Fruit fly (Drosophila melanogaster) whole organism, embryonic: ENCODE data around the gene TwdlR.
A peak's percentile ranks its signal among the peaks of the same experiment; 100 is the strongest.

Experiments used
- Adf1 ChIP-seq: fragments of 200-800 bp; sonication (Bioruptor generic); IDR thresholded peaks from 2 replicates; pipeline ENCODE4 v1.3.6; 2022; ENCODE audit warnings: missing biosample characterization, missing genetic modification characterization
- B-H2 ChIP-seq: fragments of 200-800 bp; sonication (Bioruptor generic); optimal IDR thresholded peaks from 2 replicates; lab custom pipeline; 2018; ENCODE audit warnings: missing biosample characterization, mild to moderate bottlenecking, missing genetic modification characterization
- CG10267 ChIP-seq: fragments of 200-800 bp; sonication (Bioruptor generic); optimal IDR thresholded peaks from 2 replicates; lab custom pipeline; 2018; ENCODE audit warnings: missing biosample characterization, mild to moderate bottlenecking, missing genetic modification characterization, moderate library complexity
- CG12071 ChIP-seq: fragments of 200-800 bp; sonication (Bioruptor generic); optimal IDR thresholded peaks from 3 replicates; lab custom pipeline; 2018; ENCODE audit warnings: missing biosample characterization, mild to moderate bottlenecking, missing genetic modification characterization
- CG12769 ChIP-seq: fragments of 200-800 bp; sonication (Bioruptor generic); optimal IDR thresholded peaks from 2 replicates; lab custom pipeline; 2019; ENCODE audit warnings: missing biosample characterization, mild to moderate bottlenecking, missing genetic modification characterization, moderate library complexity
- CG12942 ChIP-seq: fragments of 200-800 bp; sonication (Bioruptor generic); optimal IDR thresholded peaks from 3 replicates; lab custom pipeline; 2016; ENCODE audit warnings: missing biosample characterization, missing genetic modification characterization
- CG14860 ChIP-seq: fragments of 200-800 bp; sonication (Bioruptor generic); IDR thresholded peaks from 3 replicates; pipeline ENCODE4 v1.3.6; 2022; ENCODE audit warnings: missing biosample characterization, missing genetic modification characterization; ENCODE audit not compliant: partially characterized antibody
- CG15011 ChIP-seq: fragments of 200-800 bp; sonication (Bioruptor generic); optimal IDR thresholded peaks from 3 replicates; lab custom pipeline; 2018; ENCODE audit warnings: missing biosample characterization, mild to moderate bottlenecking, missing genetic modification characterization
- CG17328 ChIP-seq: fragments of 200-800 bp; sonication (Bioruptor generic); IDR thresholded peaks from 2 replicates; pipeline ENCODE4 v1.3.6; 2022; ENCODE audit warnings: missing biosample characterization, missing genetic modification characterization
- CG17361 ChIP-seq: fragments of 200-800 bp; sonication (Bioruptor generic); IDR thresholded peaks from 3 replicates; pipeline ENCODE4 v1.3.6; 2022; ENCODE audit warnings: missing biosample characterization, missing genetic modification characterization
- CG17802 ChIP-seq: fragments of 200-800 bp; sonication (Bioruptor generic); optimal IDR thresholded peaks from 2 replicates; lab custom pipeline; 2018; ENCODE audit warnings: missing biosample characterization, mild to moderate bottlenecking, missing genetic modification characterization, moderate library complexity
- CG31388 ChIP-seq: fragments of 200-800 bp; sonication (Bioruptor generic); optimal IDR thresholded peaks from 2 replicates; lab custom pipeline; 2016; ENCODE audit warnings: missing biosample characterization, missing genetic modification characterization
- CG3847 ChIP-seq: fragments of 200-800 bp; sonication (Bioruptor generic); IDR thresholded peaks from 2 replicates; pipeline ENCODE4 v1.3.6; 2022; ENCODE audit warnings: missing biosample characterization, missing genetic modification characterization
- CG42726 ChIP-seq: fragments of 200-800 bp; sonication (Bioruptor generic); IDR thresholded peaks from 2 replicates; pipeline ENCODE4 v1.3.6; 2022; ENCODE audit warnings: missing biosample characterization, missing genetic modification characterization; ENCODE audit not compliant: partially characterized antibody
- CG6683 ChIP-seq: fragments of 200-800 bp; sonication (Bioruptor generic); optimal IDR thresholded peaks from 2 replicates; lab custom pipeline; 2017; ENCODE audit warnings: missing biosample characterization, mild to moderate bottlenecking, missing genetic modification characterization, missing genetic modification reagents
- CG6689 ChIP-seq: fragments of 200-800 bp; sonication (Bioruptor generic); IDR thresholded peaks from 2 replicates; pipeline ENCODE4 v1.3.6; 2022; ENCODE audit warnings: missing biosample characterization, missing genetic modification characterization
- CG6791 ChIP-seq: fragments of 200-800 bp; sonication (Bioruptor generic); IDR thresholded peaks from 3 replicates; pipeline ENCODE4 v1.3.6; 2022; ENCODE audit warnings: missing biosample characterization, missing genetic modification characterization; ENCODE audit not compliant: partially characterized antibody
- CG7357 ChIP-seq: fragments of 200-800 bp; sonication (Bioruptor generic); IDR thresholded peaks from 3 replicates; pipeline ENCODE4 v1.3.6; 2022; ENCODE audit warnings: missing biosample characterization, missing genetic modification characterization
- CG7839 ChIP-seq: fragments of 200-800 bp; sonication (Bioruptor generic); optimal IDR thresholded peaks from 3 replicates; lab custom pipeline; 2018; ENCODE audit warnings: missing biosample characterization, mild to moderate bottlenecking, missing genetic modification characterization, moderate library complexity
- CG7928 ChIP-seq: fragments of 200-800 bp; sonication (Bioruptor generic); optimal IDR thresholded peaks from 2 replicates; lab custom pipeline; 2017; ENCODE audit warnings: missing biosample characterization, mild to moderate bottlenecking, missing genetic modification characterization
- CG8359 ChIP-seq: fragments of 200-800 bp; sonication (Bioruptor generic); optimal IDR thresholded peaks from 2 replicates; lab custom pipeline; 2017; ENCODE audit warnings: missing biosample characterization, mild to moderate bottlenecking, missing genetic modification characterization, borderline replicate concordance
- CG9727 ChIP-seq: fragments of 200-800 bp; sonication (Bioruptor generic); optimal IDR thresholded peaks from 3 replicates; lab custom pipeline; 2017; ENCODE audit warnings: missing biosample characterization, mild to moderate bottlenecking, missing genetic modification characterization
- CG9817 ChIP-seq: fragments of 200-800 bp; sonication (Bioruptor generic); optimal IDR thresholded peaks from 2 replicates; lab custom pipeline; 2018; ENCODE audit warnings: missing biosample characterization, mild to moderate bottlenecking, missing genetic modification characterization, moderate library complexity
- Camta ChIP-seq: fragments of 200-800 bp; sonication (Bioruptor generic); optimal IDR thresholded peaks from 2 replicates; lab custom pipeline; 2016; ENCODE audit warnings: missing biosample characterization, missing genetic modification characterization
- CkIIα-i1 ChIP-seq: fragments of 200-800 bp; sonication (Bioruptor generic); IDR thresholded peaks from 2 replicates; pipeline ENCODE4 v1.3.6; 2022; ENCODE audit warnings: missing biosample characterization, missing genetic modification characterization
- Drgx ChIP-seq: fragments of 200-800 bp; sonication (Bioruptor generic); IDR thresholded peaks from 2 replicates; pipeline ENCODE4 v1.3.6; 2022; ENCODE audit warnings: missing biosample characterization, missing genetic modification characterization
- HLH54F ChIP-seq: fragments of 200-800 bp; sonication (Bioruptor generic); optimal IDR thresholded peaks from 3 replicates; lab custom pipeline; 2016; ENCODE audit warnings: missing biosample characterization, missing genetic modification characterization
- HLHmδ ChIP-seq: fragments of 200-800 bp; sonication (Bioruptor generic); optimal IDR thresholded peaks from 2 replicates; lab custom pipeline; 2018; ENCODE audit warnings: missing biosample characterization, mild to moderate bottlenecking, missing genetic modification characterization, moderate library complexity
- Hmx ChIP-seq: fragments of 200-800 bp; sonication (Bioruptor generic); optimal IDR thresholded peaks from 2 replicates; lab custom pipeline; 2016; ENCODE audit warnings: missing biosample characterization, missing genetic modification characterization
- Hr39 ChIP-seq: fragments of >200 bp; optimal IDR thresholded peaks from 2 replicates; lab custom pipeline; 2017
- Mrtf ChIP-seq: fragments of 200-800 bp; sonication (Bioruptor generic); IDR thresholded peaks from 3 replicates; pipeline ENCODE4 v1.3.6; 2022; ENCODE audit warnings: missing biosample characterization, missing genetic modification characterization
- Sin3A ChIP-seq: fragments of >200 bp; optimal IDR thresholded peaks from 2 replicates; lab custom pipeline; 2018
- Spps ChIP-seq: fragments of 200-800 bp; sonication (Bioruptor generic); optimal IDR thresholded peaks from 2 replicates; lab custom pipeline; 2018; ENCODE audit warnings: missing biosample characterization, mild to moderate bottlenecking, missing genetic modification characterization
- Taf1 ChIP-seq: fragments of 200-800 bp; sonication (Bioruptor generic); IDR thresholded peaks from 2 replicates; pipeline ENCODE4 v1.3.6; 2022; ENCODE audit warnings: missing biosample characterization, missing genetic modification characterization
- Xrp1 ChIP-seq: fragments of 200-800 bp; sonication (Bioruptor generic); IDR thresholded peaks from 2 replicates; pipeline ENCODE4 v1.3.6; 2022; ENCODE audit warnings: missing biosample characterization, missing genetic modification characterization
- al ChIP-seq: fragments of 200-800 bp; sonication (Bioruptor generic); IDR thresholded peaks from 2 replicates; pipeline ENCODE4 v1.3.6; 2022; ENCODE audit warnings: missing biosample characterization, missing genetic modification characterization
- az2 ChIP-seq: fragments of 200-800 bp; sonication (Bioruptor generic); optimal IDR thresholded peaks from 3 replicates; lab custom pipeline; 2016; ENCODE audit warnings: missing biosample characterization, missing genetic modification characterization
- chif ChIP-seq, 2 experiments: fragments of 200-800 bp; sonication (Bioruptor generic); optimal IDR thresholded peaks; 3 replicates each; lab custom pipeline; 2016; ENCODE audit warnings: missing biosample characterization in 2 of 2, missing genetic modification characterization in 2 of 2
- dimm ChIP-seq: fragments of 200-800 bp; sonication (Bioruptor generic); IDR thresholded peaks from 2 replicates; pipeline ENCODE4 v1.3.6; 2022; ENCODE audit warnings: missing biosample characterization, missing genetic modification characterization
- ewg ChIP-seq: fragments of 200-800 bp; sonication (Bioruptor generic); optimal IDR thresholded peaks from 3 replicates; lab custom pipeline; 2017; ENCODE audit warnings: mild to moderate bottlenecking, missing biosample characterization, missing genetic modification reagents, missing genetic modification characterization
- insv ChIP-seq, 2 experiments: fragments of 200-800 bp; sonication (Bioruptor generic); optimal IDR thresholded peaks; 3 replicates each; lab custom pipeline; 2016 to 2018; ENCODE audit warnings: missing biosample characterization in 2 of 2, missing genetic modification characterization in 2 of 2
- kay ChIP-seq: fragments of 200-800 bp; sonication (Bioruptor generic); optimal IDR thresholded peaks from 2 replicates; lab custom pipeline; 2016; ENCODE audit warnings: missing biosample characterization, missing genetic modification characterization
- otp ChIP-seq: fragments of 200-800 bp; sonication (Bioruptor generic); IDR thresholded peaks from 3 replicates; pipeline ENCODE4, ENCODE4 v1.3.6; 2022; ENCODE audit warnings: missing biosample characterization, missing genetic modification characterization
- peb ChIP-seq: fragments of 200-800 bp; sonication (Bioruptor generic); IDR thresholded peaks from 2 replicates; pipeline ENCODE4 v1.3.6; 2022; ENCODE audit warnings: missing biosample characterization, missing genetic modification characterization
- prd ChIP-seq, 3 experiments: fragments of >200 bp in 2 of 3; fragments of 200-800 bp in 1 of 3; sonication (Bioruptor generic) in 1 of 3; optimal IDR thresholded peaks in 2 of 3; IDR thresholded peaks in 1 of 3; 2 replicates in 2 of 3; 3 replicates in 1 of 3; pipeline versions ENCODE4 v1.3.6 to Lab custom; 2017 to 2022; ENCODE audit warnings: missing biosample characterization in 1 of 3, missing genetic modification characterization in 1 of 3
- scrt ChIP-seq: fragments of 200-800 bp; sonication (Bioruptor generic); optimal IDR thresholded peaks from 2 replicates; lab custom pipeline; 2018; ENCODE audit warnings: missing biosample characterization, mild to moderate bottlenecking, missing genetic modification characterization, moderate library complexity
- sisA ChIP-seq: fragments of 200-800 bp; sonication (Bioruptor generic); IDR thresholded peaks from 2 replicates; pipeline ENCODE4 v1.3.6; 2022; ENCODE audit warnings: missing biosample characterization, missing genetic modification characterization
- tgo ChIP-seq: fragments of 200-800 bp; sonication (Bioruptor generic); IDR thresholded peaks from 3 replicates; pipeline ENCODE4 v1.3.6; 2022; ENCODE audit warnings: missing biosample characterization, missing genetic modification characterization
- vvl ChIP-seq: fragments of 200-800 bp; sonication (Bioruptor generic); IDR thresholded peaks from 2 replicates; pipeline ENCODE4 v1.3.6; 2022; ENCODE audit warnings: missing biosample characterization, missing genetic modification characterization
- wdn ChIP-seq: fragments of 200-800 bp; sonication (Bioruptor generic); IDR thresholded peaks from 2 replicates; pipeline ENCODE4 v1.3.6; 2022; ENCODE audit warnings: missing biosample characterization, missing genetic modification characterization
- zf30C ChIP-seq: fragments of 200-800 bp; sonication (Bioruptor generic); optimal IDR thresholded peaks from 3 replicates; lab custom pipeline; 2018; ENCODE audit warnings: missing biosample characterization, mild to moderate bottlenecking, missing genetic modification characterization

Gene TwdlR

DNA sequence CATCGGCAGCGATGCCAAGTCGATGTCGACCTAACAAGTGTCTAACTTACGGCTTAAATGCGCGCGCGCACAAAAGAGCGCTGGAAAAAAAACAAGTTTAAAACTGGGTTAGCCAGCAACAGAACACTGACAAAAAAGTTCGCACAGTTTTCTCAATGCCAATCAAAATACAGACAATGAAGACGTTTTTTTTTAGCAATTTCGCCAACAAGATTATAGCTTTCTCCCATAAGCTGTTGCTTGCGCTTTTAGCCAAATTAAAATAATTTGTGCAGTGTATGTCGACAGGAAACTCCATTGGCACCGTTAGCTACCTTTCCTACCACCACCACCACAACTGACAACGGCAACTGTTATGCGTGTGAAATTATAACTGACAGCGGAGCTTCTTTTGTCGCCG lies 19.9 kb downstream of the TwdlR start (continued):
- TF ChIP-seq Mrtf (GFP tag; lab: Robert Waterston, UW) (peak; percentile 64; the same call in 2 of the 3 replicates), CG8359 (GFP tag; lab: Kevin White, UChicago) (no peak), CG17361 (no peak), CG12071 (GFP tag; lab: Kevin White, UChicago) (peak; percentile 21), kay (GFP tag; lab: Kevin White, UChicago) (no peak), Sin3A (lab: Kevin White, UChicago) (no peak), HLHmδ (GFP tag; lab: Kevin White, UChicago) (no peak), CG9817 (tag; lab: Kevin White, UChicago) (peak; percentile 19), CG6689 (peak; percentile 69), Hmx (GFP tag; lab: Kevin White, UChicago) (peak; percentile 4), CG3847 (GFP tag; lab: Robert Waterston, UW) (peak; percentile 39; the same call in 1 of the 2 replicates), dimm (GFP tag; lab: Robert Waterston, UW) (no peak), CG6791 (GFP tag; lab: Robert Waterston, UW) (no peak), CG14860 (GFP tag; lab: Robert Waterston, UW) (no peak), tgo (GFP tag; lab: Robert Waterston, UW) (peak; percentile 66; the same call in 2 of the 3 replicates), peb (GFP tag; lab: Robert Waterston, UW) (no peak), wdn (GFP tag; lab: Robert Waterston, UW) (0 out of 2 replicates have a peak, but pooled peaks have one; percentile 18), insv (GFP tag; optimal IDR thresholded peaks at IDR 0.05; lab: Kevin White, UChicago) (no peak), az2 (GFP tag; lab: Kevin White, UChicago) (peak; percentile 35), CG17328 (GFP tag; lab: Robert Waterston, UW) (peak; percentile 54; the same call in 1 of the 2 replicates), vvl (GFP tag; lab: Robert Waterston, UW) (peak; percentile 61), al (0 out of 2 replicates have a peak, but pooled peaks have one; percentile 21), CG7839 (tag; lab: Kevin White, UChicago) (peak; percentile 55), Adf1 (GFP tag; lab: Robert Waterston, UW) (no peak), CG12769 (tag; lab: Kevin White, UChicago) (peak; percentile 34), Spps (tag; lab: Kevin White, UChicago) (no peak), Camta (GFP tag; lab: Kevin White, UChicago) (peak; percentile 46), otp (no peak), CkIIα-i1 (GFP tag; lab: Robert Waterston, UW) (0 out of 2 replicates have a peak, but pooled peaks have one; percentile 46), CG7928 (GFP tag; lab: Kevin White, UChicago) (no peak), Taf1 (GFP tag; lab: Robert Waterston, UW) (no peak), CG42726 (GFP tag; lab: Robert Waterston, UW) (no peak), chif (GFP tag; optimal IDR thresholded peaks at IDR 0.05; lab: Kevin White, UChicago) (peak; percentile 10 to 25), HLH54F (GFP tag; lab: Kevin White, UChicago) (peak; percentile 44), CG10267 (tag; lab: Kevin White, UChicago) (no peak), B-H2 (GFP tag; lab: Kevin White, UChicago) (no peak), prd (optimal IDR thresholded peaks at IDR 0.05; lab: Kevin White, UChicago) (no peak), prd (GFP tag; IDR thresholded peaks at IDR 0.05; lab: Robert Waterston, UW) (peak; percentile 62; the same call in 2 of the 3 replicates), CG17802 (no peak), CG9727 (GFP tag; lab: Kevin White, UChicago) (peak; percentile 39), CG7357 (GFP tag; lab: Robert Waterston, UW) (0 out of 3 replicates have a peak, but pooled peaks have one; percentile 31), CG12942 (GFP tag; lab: Kevin White, UChicago) (peak; percentile 11), CG6683 (GFP tag; lab: Kevin White, UChicago) (no peak), sisA (peak; percentile 65), ewg (GFP tag; lab: Kevin White, UChicago) (peak; percentile 51), scrt (GFP tag; lab: Kevin White, UChicago) (peak; percentile 46), Drgx (GFP tag; lab: Robert Waterston, UW) (no peak; the same call in 1 of the 2 replicates), CG15011 (GFP tag; lab: Kevin White, UChicago) (no peak), Hr39 (no peak), zf30C (GFP tag; lab: Kevin White, UChicago) (no peak), CG31388 (GFP tag; lab: Kevin White, UChicago) (no peak), Xrp1 (GFP tag; lab: Robert Waterston, UW) (no peak; the same call in 1 of the 2 replicates)
